Fruit fly (Drosophila melanogaster): Measurements from ENCODE around the gene pon.
A peak's percentile ranks its signal among the peaks of the same experiment; 100 is the strongest.

The pon gene

DNA sequence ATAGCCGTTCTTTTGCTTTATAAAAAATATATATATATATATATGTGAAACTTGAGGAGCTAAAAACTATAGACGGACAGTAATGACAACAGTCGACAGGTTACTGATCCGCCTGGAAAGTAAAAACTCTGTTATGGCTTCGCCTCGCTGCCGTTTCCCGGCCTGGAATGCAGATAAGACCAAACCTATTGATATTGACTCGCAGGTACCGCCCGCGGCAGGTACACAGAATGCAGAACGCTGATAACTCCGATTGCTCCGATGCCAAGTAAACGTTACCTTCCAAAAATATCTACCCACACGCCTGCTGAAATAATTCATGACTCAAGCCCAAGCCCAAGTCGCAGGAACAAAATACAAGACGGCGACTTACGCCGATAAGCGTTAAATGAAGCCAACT, 41.3 kb downstream of the pon start (continued):
- no peak for TF ChIP-seq fd96Cb (tag; optimal IDR thresholded peaks at IDR 0.05)
- no peak for TF ChIP-seq CG11695 (GFP tag; IDR thresholded peaks at IDR 0.05)
- no peak for TF ChIP-seq CG14710 (tag; optimal IDR thresholded peaks at IDR 0.05)
- no peak for TF ChIP-seq fru (optimal IDR thresholded peaks at IDR 0.05)
- no peak for TF ChIP-seq CG5245 (GFP tag; optimal IDR thresholded peaks at IDR 0.05)
- TF ChIP-seq schlank (tag; optimal IDR thresholded peaks at IDR 0.05): no peak
- no peak for TF ChIP-seq Myb (GFP tag; optimal IDR thresholded peaks at IDR 0.05)
- peak; percentile 26 for TF ChIP-seq CG15479 (GFP tag; optimal IDR thresholded peaks at IDR 0.05)

DNA sequence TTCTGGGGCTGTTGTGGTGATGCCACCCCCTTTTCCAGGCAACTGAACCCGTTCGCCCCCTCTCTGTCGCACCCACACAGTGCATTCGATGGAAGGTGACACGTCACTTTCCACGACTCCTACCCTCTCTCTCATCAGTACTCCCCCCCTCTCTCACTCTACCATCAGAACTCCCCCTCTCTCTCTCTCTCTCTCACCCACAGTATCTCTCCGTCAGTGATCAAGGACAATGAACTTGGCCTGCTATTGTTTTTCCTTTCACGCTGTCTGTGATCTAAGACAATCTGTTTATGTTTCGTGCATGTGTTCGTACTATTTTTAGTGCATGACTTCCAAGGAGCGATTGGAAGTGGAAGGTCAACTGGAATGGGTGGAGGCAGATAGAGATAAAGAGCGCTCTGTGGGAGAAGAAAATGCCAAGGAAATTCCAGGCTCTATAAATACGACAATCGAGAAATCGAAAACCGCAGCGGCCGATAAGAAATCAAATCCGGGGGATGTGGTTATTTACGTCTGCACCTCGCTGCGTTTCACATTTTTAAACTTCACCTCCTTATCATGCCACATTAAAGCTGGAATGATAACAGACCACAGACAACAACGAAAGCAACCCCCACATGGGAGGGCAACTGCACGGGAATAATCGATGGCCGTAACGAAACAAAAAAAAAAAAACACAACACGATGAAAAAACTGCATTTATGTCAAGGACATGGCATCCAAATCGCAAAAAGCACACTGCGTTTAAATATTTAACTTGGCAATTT, 42.2 kb downstream of the pon start:
- TF ChIP-seq CG14014 (GFP tag; IDR thresholded peaks at IDR 0.05) (no peak), CG8290 (GFP tag; optimal IDR thresholded peaks at IDR 0.05) (no peak), CG8290 (tag; optimal IDR thresholded peaks at IDR 0.05) (no peak), Ravus (GFP tag; IDR thresholded peaks at IDR 0.05) (no peak), Sry-β (GFP tag; optimal IDR thresholded peaks at IDR 0.05) (no peak), D (optimal IDR thresholded peaks at IDR 0.05) (peak; percentile 58), D (GFP tag; optimal IDR thresholded peaks at IDR 0.05) (no peak), CG11085 (GFP tag; IDR thresholded peaks at IDR 0.05) (no peak), CG16815 (GFP tag; optimal IDR thresholded peaks at IDR 0.05) (no peak), onecut (GFP tag; IDR thresholded peaks at IDR 0.05) (peak; percentile 85), Kr (GFP tag; optimal IDR thresholded peaks at IDR 0.05) (peak; percentile 45), CG9932 (GFP tag; IDR thresholded peaks at IDR 0.05) (no peak), CG32767 (GFP tag; IDR thresholded peaks at IDR 0.05) (no peak), chinmo (GFP tag; IDR thresholded peaks at IDR 0.05; ENCODE audit: partially characterized antibody) (0 out of 4 replicates have a peak, but pooled peaks have one; percentile 26), CG11247 (GFP tag; IDR thresholded peaks at IDR 0.05) (no peak), ham (GFP tag; IDR thresholded peaks at IDR 0.05) (no peak), usp (GFP tag; optimal IDR thresholded peaks at IDR 0.05) (no peak), CG3995 (GFP tag; optimal IDR thresholded peaks at IDR 0.05) (no peak), MBD-R2 (GFP tag; IDR thresholded peaks at IDR 0.05) (no peak), CG15073 (GFP tag; optimal IDR thresholded peaks at IDR 0.05) (no peak), CTCF (GFP tag; optimal IDR thresholded peaks at IDR 0.05) (no peak), CG4617 (GFP tag; optimal IDR thresholded peaks at IDR 0.05; ENCODE audit: borderline replicate concordance) (no peak), NFAT (GFP tag; IDR thresholded peaks at IDR 0.05) (no peak), Opbp (GFP tag; IDR thresholded peaks at IDR 0.05; ENCODE audit: partially characterized antibody) (no peak), Drgx (GFP tag; IDR thresholded peaks at IDR 0.05) (no peak), CG12942 (GFP tag; optimal IDR thresholded peaks at IDR 0.05) (no peak), CG5245 (GFP tag; optimal IDR thresholded peaks at IDR 0.05) (no peak), CG2889 (GFP tag; IDR thresholded peaks at IDR 0.05) (no peak), CG4730 (GFP tag; IDR thresholded peaks at IDR 0.05) (no peak), Aef1 (GFP tag; IDR thresholded peaks at IDR 0.05) (no peak), CG12104 (GFP tag; optimal IDR thresholded peaks at IDR 0.05) (no peak), ems (GFP tag; optimal IDR thresholded peaks at IDR 0.05) (no peak), zen (tag; optimal IDR thresholded peaks at IDR 0.05) (no peak), CG12236 (GFP tag; optimal IDR thresholded peaks at IDR 0.05) (no peak), slbo (GFP tag; IDR thresholded peaks at IDR 0.05) (no peak), CG18599 (GFP tag; optimal IDR thresholded peaks at IDR 0.05) (no peak), psq (GFP tag; optimal IDR thresholded peaks at IDR 0.05) (no peak), ap (GFP tag; IDR thresholded peaks at IDR 0.05) (no peak), Ada2b (GFP tag; IDR thresholded peaks at IDR 0.05) (no peak), zf30C (GFP tag; optimal IDR thresholded peaks at IDR 0.05) (no peak), CG7271 (tag; optimal IDR thresholded peaks at IDR 0.05) (no peak), Doc2 (GFP tag; IDR thresholded peaks at IDR 0.05) (no peak), CG30020 (tag; optimal IDR thresholded peaks at IDR 0.05) (no peak), CG3407 (GFP tag; optimal IDR thresholded peaks at IDR 0.05) (no peak), CG10366 (GFP tag; IDR thresholded peaks at IDR 0.05) (no peak)

Measured in whole organism, embryonic.